Worm (Caenorhabditis elegans) whole organism, L1 larva: ENCODE results near the gene sdc-3.

Experiments used
- blmp-1 ChIP-seq: fragments of 150-350 bp; optimal IDR thresholded peaks from 2 replicates; lab custom pipeline; 2014; ENCODE audit warnings: missing biosample characterization, missing genetic modification characterization
- dsc-1 ChIP-seq: sonication (generic microtip); optimal IDR thresholded peaks from 2 replicates; lab custom pipeline; 2016; ENCODE audit warnings: mild to moderate bottlenecking, missing genetic modification characterization, missing compliant biosample characterization
- fkh-4 ChIP-seq: sonication (generic microtip); optimal IDR thresholded peaks from 2 replicates; lab custom pipeline; 2016; ENCODE audit warnings: missing compliant biosample characterization, missing genetic modification characterization, borderline replicate concordance
- lin-39 ChIP-seq: fragments of 150-350 bp; optimal IDR thresholded peaks from 2 replicates; lab custom pipeline; 2014; ENCODE audit warnings: missing biosample characterization, missing genetic modification reagents, missing genetic modification characterization
- nhr-237 ChIP-seq: fragments of 150-350 bp; optimal IDR thresholded peaks from 2 replicates; lab custom pipeline; 2014; ENCODE audit warnings: missing biosample characterization, missing genetic modification characterization
- nhr-28 ChIP-seq: fragments of 150-350 bp; optimal IDR thresholded peaks from 2 replicates; lab custom pipeline; 2014; ENCODE audit warnings: missing biosample characterization, missing genetic modification characterization
- pax-3 ChIP-seq: fragments of 200-800 bp; sonication (Bioruptor generic); optimal IDR thresholded peaks from 2 replicates; lab custom pipeline; 2018; ENCODE audit warnings: mild to moderate bottlenecking, missing genetic modification characterization, moderate library complexity, missing compliant biosample characterization
- pqm-1 ChIP-seq: sonication (generic microtip); optimal IDR thresholded peaks from 3 replicates; lab custom pipeline; 2017; ENCODE audit warnings: missing biosample characterization, missing genetic modification characterization
- snpc-4 ChIP-seq: fragments of 150-350 bp; optimal IDR thresholded peaks from 2 replicates; lab custom pipeline; 2014; ENCODE audit warnings: missing biosample characterization, missing genetic modification characterization

DNA sequence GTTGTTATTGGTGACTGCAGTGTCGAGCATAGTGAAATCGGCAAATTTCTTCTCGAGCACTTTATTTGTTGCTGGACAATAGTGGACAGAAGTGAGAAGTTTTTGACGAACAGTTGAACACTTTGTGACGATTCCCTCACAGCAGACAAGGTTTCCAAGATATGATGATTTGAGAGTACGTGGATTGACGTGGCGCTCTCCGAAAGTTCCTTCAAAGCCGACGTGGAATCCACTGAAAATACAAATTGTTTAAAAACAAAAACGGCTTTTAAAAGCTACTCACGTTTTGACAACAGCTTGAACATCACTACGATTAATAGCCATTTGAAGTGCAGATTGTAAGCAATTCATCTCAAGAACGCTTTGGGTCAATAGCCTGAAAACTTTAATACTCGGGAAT is 11.0 kb upstream of the sdc-3 start:
- no peak for TF ChIP-seq pqm-1 (tag; lab: Kevin White, UChicago)
- no peak for TF ChIP-seq dsc-1
- TF ChIP-seq lin-39 (tag; lab: Kevin White, UChicago), result no peak
- no peak for TF ChIP-seq snpc-4
- TF ChIP-seq fkh-4 (tag; lab: Kevin White, UChicago), result no peak
- no peak for TF ChIP-seq blmp-1
- TF ChIP-seq nhr-237 (tag; lab: Kevin White, UChicago), result no peak
- no peak for TF ChIP-seq nhr-28 (tag; lab: Kevin White, UChicago)
- no peak for TF ChIP-seq pax-3
